Worm (Caenorhabditis elegans): Measurements from ENCODE around the gene C37E2.3.

C37E2.3 gene

DNA sequence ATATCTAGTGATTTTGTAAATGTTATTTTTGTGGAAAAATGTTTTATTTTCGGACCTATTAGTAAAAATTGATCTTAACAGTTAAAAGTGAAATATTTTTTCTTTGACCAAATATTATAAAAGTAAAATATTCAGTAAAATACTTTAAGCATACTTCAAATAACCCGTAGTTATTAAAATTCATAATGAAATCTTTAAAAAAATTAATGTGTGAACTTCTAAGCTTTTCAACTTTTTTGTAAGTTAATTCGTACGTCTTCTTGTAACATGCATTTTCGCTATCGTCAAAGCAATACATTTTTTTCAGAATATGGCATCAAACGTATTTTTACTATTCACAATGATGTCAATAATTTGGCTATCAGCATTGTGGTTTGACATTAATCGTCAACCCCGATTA, 4.5 kb upstream of the C37E2.3 start, which contains the start of gene C37E2.2:
C37E2.2 (plus strand) TSS at position 301 of the 400 bp plus-strand sequence.
- TF ChIP-seq ceh-24 (tag; optimal IDR thresholded peaks at IDR 0.05) = no peak
- TF ChIP-seq hlh-15 (tag; optimal IDR thresholded peaks at IDR 0.05) = no peak
- TF ChIP-seq che-1 (tag; optimal IDR thresholded peaks at IDR 0.05) = no peak
- TF ChIP-seq ceh-2 (tag; optimal IDR thresholded peaks at IDR 0.05) = no peak
- TF ChIP-seq rnt-1 (tag; optimal IDR thresholded peaks at IDR 0.05) = no peak
- TF ChIP-seq ceh-34 (tag; optimal IDR thresholded peaks at IDR 0.05) = no peak
- TF ChIP-seq elt-4 (tag; optimal IDR thresholded peaks at IDR 0.05) = no peak
- TF ChIP-seq ceh-18 (tag; optimal IDR thresholded peaks at IDR 0.05) = no peak
- TF ChIP-seq K09A11.1 (tag; optimal IDR thresholded peaks at IDR 0.05; ENCODE audit: insufficient read depth) = no peak

- TF ChIP-seq K09A11.1 (tag; optimal IDR thresholded peaks at IDR 0.05; ENCODE audit: insufficient read depth) (no peak), lim-6 (tag; optimal IDR thresholded peaks at IDR 0.05) (no peak), ceh-34 (tag; optimal IDR thresholded peaks at IDR 0.05) (no peak), lin-11 (tag; optimal IDR thresholded peaks at IDR 0.05) (no peak), T23F11.4 (GFP tag; optimal IDR thresholded peaks at IDR 0.05) (no peak), ceh-22 (tag; optimal IDR thresholded peaks at IDR 0.05) (no peak), unc-3 (GFP tag; conservative IDR thresholded peaks at IDR 0.05) (no peak), unc-3 (tag; optimal IDR thresholded peaks at IDR 0.05) (no peak), ceh-31 (tag; optimal IDR thresholded peaks at IDR 0.05) (no peak), hlh-8 (tag; optimal IDR thresholded peaks at IDR 0.05) (no peak), ztf-16 (tag; optimal IDR thresholded peaks at IDR 0.05) (no peak), unc-42 (tag; optimal IDR thresholded peaks at IDR 0.05) (no peak), eyg-1 (tag; optimal IDR thresholded peaks at IDR 0.05) (no peak), hlh-30 (tag; optimal IDR thresholded peaks at IDR 0.05; ENCODE audit: insufficient read depth) (no peak), sox-4 (tag; optimal IDR thresholded peaks at IDR 0.05) (no peak), pax-1 (tag; optimal IDR thresholded peaks at IDR 0.05) (no peak), fkh-10 (GFP tag; optimal IDR thresholded peaks at IDR 0.05) (no peak), nfya-1 (tag; optimal IDR thresholded peaks at IDR 0.05) (no peak)
These were observed 1.6 kb upstream of the C37E2.3 start, which contains the start of gene C37E2.10 for ce11 chrX:14178688-14179087. C37E2.10 (plus strand) TSS chrX:14178988.

ce11 chrX:14179488-14179887, 763 bp upstream of the C37E2.3 start:
- no peak for TF ChIP-seq ztf-16 (tag; optimal IDR thresholded peaks at IDR 0.05)
- TF ChIP-seq ceh-19 (GFP tag; optimal IDR thresholded peaks at IDR 0.05) = no peak
- no peak for TF ChIP-seq npax-4 (tag; optimal IDR thresholded peaks at IDR 0.05)
- no peak for TF ChIP-seq zip-5 (tag; optimal IDR thresholded peaks at IDR 0.05)
- TF ChIP-seq pax-1 (tag; optimal IDR thresholded peaks at IDR 0.05) = no peak
- TF ChIP-seq eyg-1 (tag; optimal IDR thresholded peaks at IDR 0.05) = no peak
- TF ChIP-seq che-1 (tag; optimal IDR thresholded peaks at IDR 0.05) = no peak
- TF ChIP-seq pros-1 (tag; optimal IDR thresholded peaks at IDR 0.05) = no peak
- TF ChIP-seq rnt-1 (tag; optimal IDR thresholded peaks at IDR 0.05) = no peak
- no peak for TF ChIP-seq pqm-1 (tag; optimal IDR thresholded peaks at IDR 0.05)
- TF ChIP-seq fkh-10 (GFP tag; optimal IDR thresholded peaks at IDR 0.05) = no peak
- TF ChIP-seq C38D4.7 (GFP tag; optimal IDR thresholded peaks at IDR 0.05) = no peak
- no peak for TF ChIP-seq sdc-2 (tag; optimal IDR thresholded peaks at IDR 0.05)
- no peak for TF ChIP-seq C08G9.2 (tag; optimal IDR thresholded peaks at IDR 0.05)
- TF ChIP-seq ceh-2 (tag; optimal IDR thresholded peaks at IDR 0.05) = no peak

DNA sequence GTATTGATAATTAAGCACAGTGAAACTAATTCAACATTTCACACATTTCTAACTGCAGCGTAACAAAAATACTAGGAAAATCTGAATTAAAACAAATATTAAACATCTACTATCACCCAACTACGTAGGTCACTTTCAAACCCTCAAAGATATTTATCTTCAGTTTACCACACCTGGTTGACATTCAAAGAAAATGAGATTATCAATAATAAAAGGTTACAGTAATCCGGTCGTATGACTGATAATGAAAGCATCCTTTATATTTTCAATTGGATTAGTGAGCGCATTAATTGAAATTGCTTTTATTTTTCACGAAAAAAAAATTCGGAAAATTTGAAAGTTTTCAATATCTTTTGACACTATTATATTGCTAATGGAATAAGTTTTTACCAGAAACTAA, 2.3 kb downstream of the C37E2.3 start:
- no peak for TF ChIP-seq unc-42 (tag; optimal IDR thresholded peaks at IDR 0.05)
- no peak for TF ChIP-seq nfya-1 (tag; optimal IDR thresholded peaks at IDR 0.05)
- TF ChIP-seq nhr-232 (tag; optimal IDR thresholded peaks at IDR 0.05) = no peak
- no peak for TF ChIP-seq ztf-16 (tag; optimal IDR thresholded peaks at IDR 0.05)
- no peak for TF ChIP-seq unc-3 (GFP tag; conservative IDR thresholded peaks at IDR 0.05)
- TF ChIP-seq unc-3 (tag; optimal IDR thresholded peaks at IDR 0.05) = no peak
- TF ChIP-seq eyg-1 (tag; optimal IDR thresholded peaks at IDR 0.05) = no peak
- TF ChIP-seq unc-86 (tag; optimal IDR thresholded peaks at IDR 0.05) = no peak
- TF ChIP-seq npax-4 (tag; optimal IDR thresholded peaks at IDR 0.05) = no peak
- no peak for TF ChIP-seq ceh-30 (tag; optimal IDR thresholded peaks at IDR 0.05)
- TF ChIP-seq zip-5 (tag; optimal IDR thresholded peaks at IDR 0.05) = no peak
- TF ChIP-seq K09A11.1 (tag; optimal IDR thresholded peaks at IDR 0.05; ENCODE audit: insufficient read depth) = no peak
- no peak for TF ChIP-seq hlh-6 (tag; optimal IDR thresholded peaks at IDR 0.05)
- TF ChIP-seq ceh-9 (tag; optimal IDR thresholded peaks at IDR 0.05) = no peak
- TF ChIP-seq unc-55 (GFP tag; optimal IDR thresholded peaks at IDR 0.05) = no peak

All from whole organism, late embryonic.